ENCODE assay signal across 1 fruit fly cellular context in the genomic region with DNA sequence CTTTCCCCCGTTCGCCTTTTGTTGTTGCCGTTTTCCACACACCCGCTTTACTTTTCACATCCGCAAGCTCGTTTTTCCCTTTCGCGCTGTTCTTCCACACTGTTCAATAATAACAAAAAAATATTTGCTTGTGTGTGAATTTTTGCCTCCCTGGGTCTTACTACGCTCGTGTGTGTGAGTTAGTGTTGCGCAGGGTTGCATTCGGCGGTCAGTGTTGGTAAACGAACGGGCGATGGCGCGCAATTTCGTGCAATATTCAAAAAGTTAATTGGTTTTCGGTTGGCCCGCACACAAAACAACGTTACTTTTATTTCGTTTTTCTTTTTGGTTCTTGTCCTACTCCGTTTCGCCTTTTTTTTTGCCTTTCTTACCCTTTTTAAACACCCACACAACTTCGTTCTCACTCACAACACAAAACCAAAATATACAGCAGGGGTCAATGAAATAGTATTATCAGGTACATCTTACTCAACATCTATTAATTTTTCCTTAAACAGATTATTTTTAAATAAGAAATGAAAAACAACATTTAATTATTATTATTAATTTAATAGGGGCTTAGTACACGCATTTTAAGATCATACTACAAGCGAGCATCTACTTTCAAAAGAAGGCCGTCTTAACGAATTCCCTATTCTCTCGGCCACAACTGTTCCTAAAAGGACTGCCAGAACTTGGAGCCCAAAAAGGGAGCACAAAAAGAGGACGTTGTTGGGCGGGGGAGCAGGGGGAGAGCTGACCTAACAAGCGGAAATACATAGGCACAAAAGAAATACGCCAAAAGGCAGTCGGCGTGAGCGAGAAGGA.
TF ChIP-seq lines count a peak whose summit lies in the region.

No protein-coding gene starts in this region.

TF ChIP-seq in whole organism, embryonic, 481 proteins besides CTCF, POLR2A, EP300 and RAD21 (continued from another document and continues in another):
- no peak for TF ChIP-seq D19A (tag; optimal IDR thresholded peaks at IDR 0.05; lab: Kevin White, UChicago)
- no peak for TF ChIP-seq CG7271 (tag; optimal IDR thresholded peaks at IDR 0.05; lab: Kevin White, UChicago)
- TF ChIP-seq CG32767 (GFP tag; IDR thresholded peaks at IDR 0.05; lab: Robert Waterston, UW) = no peak
- TF ChIP-seq ara (GFP tag; IDR thresholded peaks at IDR 0.05; lab: Robert Waterston, UW) = no peak
- TF ChIP-seq CG33213 (GFP tag; optimal IDR thresholded peaks at IDR 0.05; lab: Kevin White, UChicago) = peak; percentile 34
- TF ChIP-seq prd (optimal IDR thresholded peaks at IDR 0.05; lab: Kevin White, UChicago) = no peak
- TF ChIP-seq prd (GFP tag; IDR thresholded peaks at IDR 0.05; lab: Robert Waterston, UW) = no peak
- TF ChIP-seq sd (tag; optimal IDR thresholded peaks at IDR 0.05; lab: Kevin White, UChicago) = no peak
- peak; percentile 50 for TF ChIP-seq NFAT (GFP tag; IDR thresholded peaks at IDR 0.05; lab: Robert Waterston, UW)
- no peak for TF ChIP-seq Camta (GFP tag; optimal IDR thresholded peaks at IDR 0.05; lab: Kevin White, UChicago)
- TF ChIP-seq bsh (GFP tag; optimal IDR thresholded peaks at IDR 0.05; lab: Kevin White, UChicago) = no peak
- TF ChIP-seq cg (GFP tag; optimal IDR thresholded peaks at IDR 0.05; lab: Kevin White, UChicago) = peak; percentile 90
- TF ChIP-seq zen (tag; optimal IDR thresholded peaks at IDR 0.05; lab: Kevin White, UChicago) = no peak
- TF ChIP-seq gcm (GFP tag; optimal IDR thresholded peaks at IDR 0.05; lab: Kevin White, UChicago) = no peak
- no peak for TF ChIP-seq sim (GFP tag; IDR thresholded peaks at IDR 0.05; lab: Robert Waterston, UW)
- no peak for TF ChIP-seq CG12236 (GFP tag; optimal IDR thresholded peaks at IDR 0.05; lab: Kevin White, UChicago)
- TF ChIP-seq tap (tag; optimal IDR thresholded peaks at IDR 0.05; lab: Kevin White, UChicago) = no peak
- TF ChIP-seq yki (optimal IDR thresholded peaks at IDR 0.05; lab: Kevin White, UChicago) = no peak
- TF ChIP-seq CG6765 (GFP tag; optimal IDR thresholded peaks at IDR 0.05; lab: Kevin White, UChicago) = peak; percentile 18
- no peak for TF ChIP-seq CG4617 (GFP tag; optimal IDR thresholded peaks at IDR 0.05; lab: Kevin White, UChicago; ENCODE audit: borderline replicate concordance)
- no peak for TF ChIP-seq disco-r (GFP tag; optimal IDR thresholded peaks at IDR 0.05; lab: Kevin White, UChicago)
- no peak for TF ChIP-seq crp (GFP tag; optimal IDR thresholded peaks at IDR 0.05; lab: Kevin White, UChicago)
- TF ChIP-seq CG9609 (GFP tag; optimal IDR thresholded peaks at IDR 0.05; lab: Kevin White, UChicago) = peak; percentile 55
- no peak for TF ChIP-seq gsb-n (tag; optimal IDR thresholded peaks at IDR 0.05; lab: Kevin White, UChicago)
- TF ChIP-seq salm (tag; optimal IDR thresholded peaks at IDR 0.05; lab: Kevin White, UChicago) = no peak
- no peak for TF ChIP-seq CG30431 (GFP tag; optimal IDR thresholded peaks at IDR 0.05; lab: Kevin White, UChicago)
- no peak for TF ChIP-seq CG6813 (GFP tag; optimal IDR thresholded peaks at IDR 0.05; lab: Kevin White, UChicago)
- TF ChIP-seq bab2 (GFP tag; optimal IDR thresholded peaks at IDR 0.05; lab: Kevin White, UChicago) = peak; percentile 20
- no peak for TF ChIP-seq CG11560 (tag; IDR thresholded peaks at IDR 0.05; lab: Robert Waterston, UW)
- peak; percentile 65 for TF ChIP-seq mirr (GFP tag; optimal IDR thresholded peaks at IDR 0.05; lab: Kevin White, UChicago)
- 0 out of 2 replicates have a peak, but pooled peaks have one; percentile 2 for TF ChIP-seq H2.0 (GFP tag; IDR thresholded peaks at IDR 0.05; lab: Robert Waterston, UW)
- peak; percentile 56 for TF ChIP-seq CG9932 (GFP tag; IDR thresholded peaks at IDR 0.05; lab: Robert Waterston, UW)
- TF ChIP-seq pb (GFP tag; optimal IDR thresholded peaks at IDR 0.05; lab: Kevin White, UChicago) = peak; percentile 20
- no peak for TF ChIP-seq pita (GFP tag; optimal IDR thresholded peaks at IDR 0.05; lab: Kevin White, UChicago)
- no peak for TF ChIP-seq CG18476 (GFP tag; optimal IDR thresholded peaks at IDR 0.05; lab: Kevin White, UChicago)
- TF ChIP-seq trem (tag; optimal IDR thresholded peaks at IDR 0.05; lab: Kevin White, UChicago) = no peak
- no peak for TF ChIP-seq ro (GFP tag; IDR thresholded peaks at IDR 0.05; lab: Robert Waterston, UW)
- peak; percentile 39 for TF ChIP-seq HLH54F (GFP tag; optimal IDR thresholded peaks at IDR 0.05; lab: Kevin White, UChicago)
- TF ChIP-seq CG12299 (tag; optimal IDR thresholded peaks at IDR 0.05; lab: Kevin White, UChicago) = no peak
- TF ChIP-seq Sry-δ (GFP tag; optimal IDR thresholded peaks at IDR 0.05; lab: Kevin White, UChicago) = peak; percentile 31
- no peak for TF ChIP-seq CG14014 (GFP tag; IDR thresholded peaks at IDR 0.05; lab: Robert Waterston, UW)
- no peak for TF ChIP-seq dan (GFP tag; IDR thresholded peaks at IDR 0.05; lab: Robert Waterston, UW)
- TF ChIP-seq Gug (GFP tag; IDR thresholded peaks at IDR 0.05; lab: Robert Waterston, UW) = no peak
- TF ChIP-seq GATAe (GFP tag; conservative IDR thresholded peaks at IDR 0.05; lab: Robert Waterston, UW) = no peak
- TF ChIP-seq chinmo (GFP tag; IDR thresholded peaks at IDR 0.05; lab: Robert Waterston, UW; ENCODE audit: partially characterized antibody) = 0 out of 4 replicates have a peak, but pooled peaks have one; percentile 59
- TF ChIP-seq CG4424 (GFP tag; optimal IDR thresholded peaks at IDR 0.05; lab: Kevin White, UChicago) = no peak
- TF ChIP-seq CG8089 (GFP tag; optimal IDR thresholded peaks at IDR 0.05; lab: Kevin White, UChicago) = no peak
- no peak for TF ChIP-seq CG10431 (GFP tag; optimal IDR thresholded peaks at IDR 0.05; lab: Kevin White, UChicago)
- no peak for TF ChIP-seq Sox102F (GFP tag; optimal IDR thresholded peaks at IDR 0.05; lab: Kevin White, UChicago)
- no peak for TF ChIP-seq CG4282 (GFP tag; optimal IDR thresholded peaks at IDR 0.05; lab: Kevin White, UChicago)
- no peak for TF ChIP-seq CG6689 (GFP tag; IDR thresholded peaks at IDR 0.05; lab: Robert Waterston, UW)
- TF ChIP-seq B-H1 (GFP tag; IDR thresholded peaks at IDR 0.05; lab: Robert Waterston, UW) = no peak
- no peak for TF ChIP-seq Nf-YC (tag; optimal IDR thresholded peaks at IDR 0.05; lab: Kevin White, UChicago)
- no peak for TF ChIP-seq en (GFP tag; optimal IDR thresholded peaks at IDR 0.05; lab: Kevin White, UChicago)
- TF ChIP-seq Fer3 (tag; optimal IDR thresholded peaks at IDR 0.05; lab: Kevin White, UChicago) = no peak
- no peak for TF ChIP-seq tll (GFP tag; optimal IDR thresholded peaks at IDR 0.05; lab: Kevin White, UChicago)
- TF ChIP-seq so (GFP tag; IDR thresholded peaks at IDR 0.05; lab: Robert Waterston, UW) = no peak
- no peak for TF ChIP-seq CG8478 (optimal IDR thresholded peaks at IDR 0.05; lab: Kevin White, UChicago)
- TF ChIP-seq ERR (GFP tag; optimal IDR thresholded peaks at IDR 0.05; lab: Kevin White, UChicago) = no peak
- no peak for TF ChIP-seq usp (GFP tag; optimal IDR thresholded peaks at IDR 0.05; lab: Kevin White, UChicago)
- TF ChIP-seq mld (GFP tag; IDR thresholded peaks at IDR 0.05; lab: Robert Waterston, UW; ENCODE audit: partially characterized antibody) = no peak
- peak; percentile 47; the same call in 1 of the 2 replicates for TF ChIP-seq Bgb (GFP tag; IDR thresholded peaks at IDR 0.05; lab: Robert Waterston, UW; ENCODE audit: partially characterized antibody)
- no peak for TF ChIP-seq Hr3 (GFP tag; optimal IDR thresholded peaks at IDR 0.05; lab: Kevin White, UChicago)
- no peak for TF ChIP-seq CG12219 (GFP tag; optimal IDR thresholded peaks at IDR 0.05; lab: Kevin White, UChicago)
- no peak for TF ChIP-seq abd-A (tag; optimal IDR thresholded peaks at IDR 0.05; lab: Kevin White, UChicago)
- TF ChIP-seq CG31388 (GFP tag; optimal IDR thresholded peaks at IDR 0.05; lab: Kevin White, UChicago) = no peak
- TF ChIP-seq lilli (GFP tag; optimal IDR thresholded peaks at IDR 0.05; lab: Kevin White, UChicago) = peak; percentile 21
- no peak for TF ChIP-seq CG10366 (GFP tag; IDR thresholded peaks at IDR 0.05; lab: Robert Waterston, UW)
- peak; percentile 31 for TF ChIP-seq sug (tag; optimal IDR thresholded peaks at IDR 0.05; lab: Kevin White, UChicago)
- 0 out of 2 replicates have a peak, but pooled peaks have one; percentile 26 for TF ChIP-seq CG11247 (GFP tag; IDR thresholded peaks at IDR 0.05; lab: Robert Waterston, UW)
- TF ChIP-seq Mrtf (GFP tag; IDR thresholded peaks at IDR 0.05; lab: Robert Waterston, UW) = no peak
- TF ChIP-seq Atf3 (GFP tag; optimal IDR thresholded peaks at IDR 0.05; lab: Kevin White, UChicago) = no peak
- TF ChIP-seq CG4360 (GFP tag; IDR thresholded peaks at IDR 0.05; lab: Robert Waterston, UW) = peak; percentile 53
- no peak for TF ChIP-seq ap (GFP tag; IDR thresholded peaks at IDR 0.05; lab: Robert Waterston, UW)
- no peak for TF ChIP-seq eve (GFP tag; optimal IDR thresholded peaks at IDR 0.05; lab: Kevin White, UChicago)
- peak; percentile 12; the same call in 1 of the 3 replicates for TF ChIP-seq zfh1 (GFP tag; IDR thresholded peaks at IDR 0.05; lab: Robert Waterston, UW)
- TF ChIP-seq CG32772 (GFP tag; IDR thresholded peaks at IDR 0.05; lab: Robert Waterston, UW) = no peak
- peak; percentile 21 for TF ChIP-seq CG12155 (GFP tag; optimal IDR thresholded peaks at IDR 0.05; lab: Kevin White, UChicago)
- no peak for TF ChIP-seq Oli (tag; optimal IDR thresholded peaks at IDR 0.05; lab: Kevin White, UChicago)
- no peak for TF ChIP-seq HLH3B (GFP tag; IDR thresholded peaks at IDR 0.05; lab: Robert Waterston, UW)
- no peak for TF ChIP-seq Bdp1 (GFP tag; optimal IDR thresholded peaks at IDR 0.05; lab: Kevin White, UChicago)
- TF ChIP-seq D (optimal IDR thresholded peaks at IDR 0.05; lab: Kevin White, UChicago) = no peak
- no peak for TF ChIP-seq D (GFP tag; optimal IDR thresholded peaks at IDR 0.05; lab: Kevin White, UChicago)
- no peak for TF ChIP-seq CG10462 (GFP tag; optimal IDR thresholded peaks at IDR 0.05; lab: Kevin White, UChicago)
- peak; percentile 56 for TF ChIP-seq HmgZ (tag; optimal IDR thresholded peaks at IDR 0.05; lab: Kevin White, UChicago)
- no peak for TF ChIP-seq peb (GFP tag; IDR thresholded peaks at IDR 0.05; lab: Robert Waterston, UW)
- TF ChIP-seq CG6175 (GFP tag; IDR thresholded peaks at IDR 0.05; lab: Robert Waterston, UW) = no peak
- peak; percentile 79; the same call in 1 of the 2 replicates for TF ChIP-seq CG31441 (GFP tag; IDR thresholded peaks at IDR 0.05; lab: Robert Waterston, UW)
- TF ChIP-seq MESR4 (GFP tag; optimal IDR thresholded peaks at IDR 0.05; lab: Kevin White, UChicago) = peak; percentile 44
- no peak for TF ChIP-seq CG17359 (tag; optimal IDR thresholded peaks at IDR 0.05; lab: Kevin White, UChicago)
- TF ChIP-seq sob (GFP tag; IDR thresholded peaks at IDR 0.05; lab: Robert Waterston, UW) = peak; percentile 62
- TF ChIP-seq da (GFP tag; optimal IDR thresholded peaks at IDR 0.05; lab: Kevin White, UChicago) = no peak
- no peak for TF ChIP-seq Ravus (GFP tag; IDR thresholded peaks at IDR 0.05; lab: Robert Waterston, UW)
- no peak for TF ChIP-seq vnd (GFP tag; IDR thresholded peaks at IDR 0.05; lab: Robert Waterston, UW; ENCODE audit: partially characterized antibody)
- TF ChIP-seq psq (GFP tag; optimal IDR thresholded peaks at IDR 0.05; lab: Kevin White, UChicago) = peak; percentile 49
- no peak for TF ChIP-seq CG2678 (tag; optimal IDR thresholded peaks at IDR 0.05; lab: Kevin White, UChicago)
- TF ChIP-seq NC2β (GFP tag; optimal IDR thresholded peaks at IDR 0.05; lab: Kevin White, UChicago) = peak; percentile 36
- no peak for TF ChIP-seq twi (tag; optimal IDR thresholded peaks at IDR 0.05; lab: Kevin White, UChicago)
- peak; percentile 47 for TF ChIP-seq CG1792 (GFP tag; optimal IDR thresholded peaks at IDR 0.05; lab: Kevin White, UChicago)
- peak; percentile 90 for TF ChIP-seq Dp (GFP tag; optimal IDR thresholded peaks at IDR 0.05; lab: Kevin White, UChicago)
- TF ChIP-seq CG8359 (GFP tag; optimal IDR thresholded peaks at IDR 0.05; lab: Kevin White, UChicago; ENCODE audit: borderline replicate concordance) = no peak
- peak; percentile 39 for TF ChIP-seq Hmr (GFP tag; optimal IDR thresholded peaks at IDR 0.05; lab: Kevin White, UChicago)
- no peak for TF ChIP-seq hkb (optimal IDR thresholded peaks at IDR 0.05; lab: Kevin White, UChicago)
- TF ChIP-seq hkb (GFP tag; IDR thresholded peaks at IDR 0.05; lab: Robert Waterston, UW) = no peak
- TF ChIP-seq ewg (GFP tag; optimal IDR thresholded peaks at IDR 0.05; lab: Kevin White, UChicago) = no peak
- TF ChIP-seq Ets97D (GFP tag; optimal IDR thresholded peaks at IDR 0.05; lab: Kevin White, UChicago) = peak; percentile 83
- TF ChIP-seq CG7839 (tag; optimal IDR thresholded peaks at IDR 0.05; lab: Kevin White, UChicago) = no peak
- no peak for TF ChIP-seq dati (GFP tag; IDR thresholded peaks at IDR 0.05; lab: Robert Waterston, UW)
- TF ChIP-seq Hmx (GFP tag; optimal IDR thresholded peaks at IDR 0.05; lab: Kevin White, UChicago) = no peak
- TF ChIP-seq unpg (GFP tag; optimal IDR thresholded peaks at IDR 0.05; lab: Kevin White, UChicago) = no peak
- no peak for TF ChIP-seq CG12744 (GFP tag; optimal IDR thresholded peaks at IDR 0.05; lab: Kevin White, UChicago)
- TF ChIP-seq CG14667 (GFP tag; IDR thresholded peaks at IDR 0.05; lab: Robert Waterston, UW) = no peak
- TF ChIP-seq tin (GFP tag; optimal IDR thresholded peaks at IDR 0.05; lab: Kevin White, UChicago) = peak; percentile 21
- TF ChIP-seq pan (optimal IDR thresholded peaks at IDR 0.05; lab: Kevin White, UChicago) = no peak
- TF ChIP-seq pan (GFP tag; optimal IDR thresholded peaks at IDR 0.05 in 1 of 2, IDR thresholded peaks at IDR 0.05 in 1 of 2) = no peak
- no peak for TF ChIP-seq Fer2 (tag; optimal IDR thresholded peaks at IDR 0.05; lab: Kevin White, UChicago)
- TF ChIP-seq Xbp1 (GFP tag; optimal IDR thresholded peaks at IDR 0.05; lab: Kevin White, UChicago) = peak; percentile 6
- no peak for TF ChIP-seq CG13123 (GFP tag; optimal IDR thresholded peaks at IDR 0.05; lab: Kevin White, UChicago)
- TF ChIP-seq HLH4C (GFP tag; IDR thresholded peaks at IDR 0.05; lab: Robert Waterston, UW; ENCODE audit: partially characterized antibody) = 0 out of 3 replicates have a peak, but pooled peaks have one; percentile 11
- TF ChIP-seq hth (optimal IDR thresholded peaks at IDR 0.05; lab: Kevin White, UChicago) = no peak
- no peak for TF ChIP-seq Ssrp (tag; optimal IDR thresholded peaks at IDR 0.05; lab: Kevin White, UChicago)
- TF ChIP-seq ac (GFP tag; optimal IDR thresholded peaks at IDR 0.05; lab: Kevin White, UChicago) = no peak
- no peak for TF ChIP-seq gt (GFP tag; IDR thresholded peaks at IDR 0.05; lab: Robert Waterston, UW)
- TF ChIP-seq her (GFP tag; optimal IDR thresholded peaks at IDR 0.05; lab: Kevin White, UChicago) = peak; percentile 65
- TF ChIP-seq CG12659 (GFP tag; optimal IDR thresholded peaks at IDR 0.05; lab: Kevin White, UChicago) = peak; percentile 7
- no peak for TF ChIP-seq Adf1 (GFP tag; IDR thresholded peaks at IDR 0.05; lab: Robert Waterston, UW)
- TF ChIP-seq Spps (tag; optimal IDR thresholded peaks at IDR 0.05; lab: Kevin White, UChicago) = peak; percentile 0
